Worm (Caenorhabditis elegans): ENCODE data around the gene Y71H2AM.29.
A peak's percentile ranks its signal among the peaks of the same experiment; 100 is the strongest.

The Y71H2AM.29 gene

DNA sequence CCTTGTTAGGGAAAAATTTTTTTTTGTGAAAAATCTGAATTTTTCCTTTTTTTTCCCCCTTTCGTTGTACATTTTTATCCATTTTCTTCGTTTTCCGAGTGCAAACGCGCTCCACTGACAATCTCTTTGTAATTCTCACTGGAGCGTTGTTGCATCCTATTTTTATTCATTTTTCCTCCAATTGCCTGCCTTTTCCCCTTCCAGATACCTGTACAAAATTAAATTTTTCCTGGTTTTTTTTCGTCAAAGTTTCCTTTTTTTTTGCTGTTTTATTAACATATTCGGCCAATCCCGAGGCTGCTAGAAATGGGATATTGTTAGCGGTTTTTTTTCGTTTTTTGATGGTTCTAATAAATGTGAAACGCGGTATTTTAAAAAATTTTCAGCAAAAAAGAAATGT lies 21.2 kb upstream of the Y71H2AM.29 start (continued):
- TF ChIP-seq Y79H2A.3 (GFP tag; conservative IDR thresholded peaks at IDR 0.05) (no peak), snpc-1.3 (tag; optimal IDR thresholded peaks at IDR 0.05; ENCODE audit: insufficient read depth) (no peak), nhr-90 (tag; optimal IDR thresholded peaks at IDR 0.05) (no peak), athp-1 (tag; optimal IDR thresholded peaks at IDR 0.05) (peak; percentile 94), lir-1 (GFP tag; conservative IDR thresholded peaks at IDR 0.05) (no peak), attf-3 (GFP tag; conservative IDR thresholded peaks at IDR 0.05) (no peak)

DNA sequence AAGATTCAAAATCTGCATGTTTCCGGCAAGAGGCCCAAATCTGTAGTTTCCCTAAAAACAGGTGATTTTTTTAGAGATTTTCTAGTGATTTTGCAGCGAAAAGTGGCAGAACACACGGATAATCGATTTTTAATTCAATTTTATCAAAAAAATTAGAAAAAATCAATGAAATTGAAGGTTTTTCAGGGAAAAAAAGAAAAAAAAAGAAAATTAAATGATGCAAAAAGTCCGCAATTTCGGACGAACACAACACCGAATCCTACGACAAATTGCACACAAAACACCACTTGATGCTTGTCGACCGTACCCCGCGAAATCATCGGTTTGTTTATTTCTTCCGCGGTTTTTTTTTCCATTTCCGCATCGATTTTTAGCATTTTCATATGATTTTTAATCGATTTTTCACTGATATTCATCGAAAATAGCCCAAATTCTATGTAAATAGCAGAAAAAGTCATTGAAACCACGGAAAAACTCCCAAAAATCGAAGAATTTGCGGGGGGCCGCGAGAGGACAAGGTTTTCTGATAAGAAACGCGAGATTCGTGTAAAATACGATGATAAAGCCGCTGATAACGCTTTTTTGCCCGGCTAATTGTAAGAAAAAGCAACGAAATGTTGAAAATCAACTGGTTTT lies 17.5 kb upstream of the Y71H2AM.29 start, which contains the start of gene tufm-1:
TSS of gene tufm-1 (minus strand) at position 51 of the 636 bp plus-strand sequence.
- TF ChIP-seq F33H1.4 (GFP tag; IDR thresholded peaks at IDR 0.05) (peak; percentile 53), xnd-1 (tag; optimal IDR thresholded peaks at IDR 0.05) (peak; percentile 30), ztf-28 (GFP tag; IDR thresholded peaks at IDR 0.05) (0 out of 2 replicates have a peak, but pooled peaks have one; percentile 19), attf-5 (GFP tag; optimal IDR thresholded peaks at IDR 0.05) (peak; percentile 46), nhr-80 (tag; optimal IDR thresholded peaks at IDR 0.05) (peak; percentile 13), madf-8 (GFP tag; conservative IDR thresholded peaks at IDR 0.05) (peak; percentile 39), pha-4 (tag; optimal IDR thresholded peaks at IDR 0.05) (peak; percentile 17), mcd-1 (GFP tag; IDR thresholded peaks at IDR 0.05) (peak; percentile 70), lsl-1 (GFP tag; optimal IDR thresholded peaks at IDR 0.05) (peak; percentile 78), snpc-4 (GFP tag; optimal IDR thresholded peaks at IDR 0.05) (no peak), snpc-4 (tag; optimal IDR thresholded peaks at IDR 0.05) (peak in 1 of 4 experiments; percentile 33), F55B11.4 (tag; optimal IDR thresholded peaks at IDR 0.05; ENCODE audit: borderline replicate concordance, insufficient read depth) (no peak), egl-44 (GFP tag; IDR thresholded peaks at IDR 0.05) (no peak), ceh-100 (GFP tag; IDR thresholded peaks at IDR 0.05) (no peak), tbp1 (GFP tag; optimal IDR thresholded peaks at IDR 0.05) (peak; percentile 16), lin-40 (tag; optimal IDR thresholded peaks at IDR 0.05) (peak; percentile 38), cebp-1 (GFP tag; IDR thresholded peaks at IDR 0.05) (no peak), cebp-1 (tag; optimal IDR thresholded peaks at IDR 0.05) (peak; percentile 11), F23B12.7 (tag; optimal IDR thresholded peaks at IDR 0.05; ENCODE audit: insufficient read depth) (peak; percentile 62), sea-2 (GFP tag; IDR thresholded peaks at IDR 0.05) (no peak), Y79H2A.3 (GFP tag; conservative IDR thresholded peaks at IDR 0.05) (no peak), D2030.7 (GFP tag; IDR thresholded peaks at IDR 0.05) (peak; percentile 18; the same call in 1 of the 2 replicates), lin-54 (GFP tag; optimal IDR thresholded peaks at IDR 0.05) (peak; percentile 19), madf-6 (GFP tag; IDR thresholded peaks at IDR 0.05) (peak; percentile 82), ceh-91 (GFP tag; IDR thresholded peaks at IDR 0.05) (peak; percentile 42; the same call in 1 of the 2 replicates), madf-3 (GFP tag; IDR thresholded peaks at IDR 0.05) (no peak), efl-1 (GFP tag; optimal IDR thresholded peaks at IDR 0.05) (peak; percentile 71), dpl-1 (GFP tag; optimal IDR thresholded peaks at IDR 0.05) (peak; percentile 28), hlh-12 (tag; optimal IDR thresholded peaks at IDR 0.05) (no peak), lin-35 (GFP tag; optimal IDR thresholded peaks at IDR 0.05) (peak in 1 of 3 experiments; percentile 66)
